Worm (Caenorhabditis elegans) whole organism, L1 larva: ENCODE results near the gene T25D1.1.

Source experiments
- C16A3.4 ChIP-seq: fragments of 150-350 bp; optimal IDR thresholded peaks from 2 replicates; lab custom pipeline; 2014; ENCODE audit warnings: missing biosample characterization, missing genetic modification characterization
- aly-2 ChIP-seq: fragments of 150-350 bp; optimal IDR thresholded peaks from 2 replicates; lab custom pipeline; 2014; ENCODE audit warnings: missing biosample characterization, missing genetic modification characterization
- egl-27 ChIP-seq, 2 experiments: fragments of 150-350 bp in 1 of 2; sonication (generic microtip); optimal IDR thresholded peaks; 3 replicates each; lab custom pipeline; 2017 to 2018; ENCODE audit warnings: missing biosample characterization in 2 of 2, missing genetic modification characterization in 2 of 2, missing genetic modification reagents in 2 of 2
- hpl-2 ChIP-seq: fragments of 150-350 bp; optimal IDR thresholded peaks from 2 replicates; lab custom pipeline; 2014; ENCODE audit warnings: missing biosample characterization, missing genetic modification reagents, missing genetic modification characterization
- lin-13 ChIP-seq: fragments of 150-350 bp; optimal IDR thresholded peaks from 2 replicates; lab custom pipeline; 2014; ENCODE audit warnings: missing biosample characterization, missing genetic modification reagents, missing genetic modification characterization
- lin-39 ChIP-seq: fragments of 150-350 bp; optimal IDR thresholded peaks from 2 replicates; lab custom pipeline; 2014; ENCODE audit warnings: missing biosample characterization, missing genetic modification reagents, missing genetic modification characterization
- lsy-2 ChIP-seq, 2 experiments: fragments of 150-350 bp; optimal IDR thresholded peaks; 2 replicates each; lab custom pipeline; 2014; ENCODE audit warnings: missing biosample characterization in 2 of 2, missing genetic modification characterization in 2 of 2
- nhr-12 ChIP-seq: sonication (generic microtip); optimal IDR thresholded peaks from 2 replicates; lab custom pipeline; 2017; ENCODE audit warnings: missing biosample characterization, missing genetic modification characterization
- snpc-4 ChIP-seq: fragments of 150-350 bp; optimal IDR thresholded peaks from 2 replicates; lab custom pipeline; 2014; ENCODE audit warnings: missing biosample characterization, missing genetic modification characterization
- sptf-1 ChIP-seq: fragments of 150-350 bp; optimal IDR thresholded peaks from 2 replicates; lab custom pipeline; 2014; ENCODE audit warnings: missing biosample characterization, missing genetic modification characterization
- vab-15 ChIP-seq: sonication (generic microtip); optimal IDR thresholded peaks from 2 replicates; lab custom pipeline; 2017; ENCODE audit warnings: missing genotype, mild to moderate bottlenecking, missing genetic modification characterization, missing compliant biosample characterization
- ztf-4 ChIP-seq: fragments of 150-350 bp; optimal IDR thresholded peaks from 2 replicates; lab custom pipeline; 2014; ENCODE audit warnings: missing biosample characterization, missing genetic modification characterization

DNA sequence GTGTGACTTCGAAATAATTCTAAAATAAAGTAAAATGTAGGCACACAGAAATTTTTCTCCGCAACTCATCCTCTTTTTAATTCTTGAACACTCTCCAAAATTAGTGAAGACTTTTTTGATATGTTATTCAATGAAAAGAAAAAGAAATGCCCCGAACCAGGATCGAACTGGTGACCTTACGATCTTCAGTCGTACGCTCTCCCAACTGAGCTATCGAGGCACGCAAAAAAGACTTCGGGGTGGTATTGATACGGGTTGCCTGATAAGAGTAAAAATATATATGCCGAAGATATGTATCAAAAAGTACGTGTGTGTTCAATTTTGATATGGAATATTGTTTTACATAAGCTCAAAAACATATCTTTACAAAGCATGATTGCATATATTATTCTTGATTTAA is 16.6 kb upstream of the T25D1.1 start:
- TF ChIP-seq lsy-2 (tag; optimal IDR thresholded peaks at IDR 0.05; lab: Kevin White, UChicago) (no peak), lin-13 (GFP tag; lab: Kevin White, UChicago) (no peak), vab-15 (tag; lab: Kevin White, UChicago) (no peak), egl-27 (tag; optimal IDR thresholded peaks at IDR 0.05; lab: Kevin White, UChicago) (no peak), snpc-4 (tag; lab: Kevin White, UChicago) (no peak), hpl-2 (no peak), aly-2 (tag; lab: Kevin White, UChicago) (no peak), C16A3.4 (tag; lab: Kevin White, UChicago) (no peak), nhr-12 (tag; lab: Kevin White, UChicago) (no peak), lin-39 (tag; lab: Kevin White, UChicago) (no peak), sptf-1 (tag; lab: Kevin White, UChicago) (no peak), ztf-4 (tag; lab: Kevin White, UChicago) (no peak)
